Fruit fly (Drosophila melanogaster) whole organism, pupa: ENCODE results near the gene CG11360.

Experiments used
- CG13204 ChIP-seq: fragments of 200-800 bp; sonication (Bioruptor generic); optimal IDR thresholded peaks from 2 replicates; lab custom pipeline; 2018; ENCODE audit warnings: missing biosample characterization, mild to moderate bottlenecking, missing genetic modification characterization, moderate library complexity
- CG17806 ChIP-seq: fragments of 200-800 bp; sonication (Bioruptor generic); optimal IDR thresholded peaks from 2 replicates; lab custom pipeline; 2018; ENCODE audit warnings: missing biosample characterization, mild to moderate bottlenecking, missing genetic modification characterization, moderate library complexity
- CG8159 ChIP-seq: fragments of 200-800 bp; sonication (Bioruptor generic); optimal IDR thresholded peaks from 3 replicates; lab custom pipeline; 2018; ENCODE audit warnings: missing biosample characterization, mild to moderate bottlenecking, missing genetic modification characterization, moderate library complexity
- CG8301 ChIP-seq: fragments of 200-800 bp; sonication (Bioruptor generic); optimal IDR thresholded peaks from 2 replicates; lab custom pipeline; 2018; ENCODE audit warnings: missing biosample characterization, mild to moderate bottlenecking, missing genetic modification characterization
- D1 ChIP-seq: fragments of 200-800 bp; sonication (Bioruptor generic); optimal IDR thresholded peaks from 2 replicates; lab custom pipeline; 2018; ENCODE audit warnings: missing biosample characterization, mild to moderate bottlenecking, missing genetic modification characterization, moderate library complexity
- rn ChIP-seq: fragments of 200-800 bp; sonication (Bioruptor generic); IDR thresholded peaks from 2 replicates; pipeline ENCODE4 v1.3.6; 2022; ENCODE audit warnings: missing biosample characterization, missing genetic modification characterization

DNA sequence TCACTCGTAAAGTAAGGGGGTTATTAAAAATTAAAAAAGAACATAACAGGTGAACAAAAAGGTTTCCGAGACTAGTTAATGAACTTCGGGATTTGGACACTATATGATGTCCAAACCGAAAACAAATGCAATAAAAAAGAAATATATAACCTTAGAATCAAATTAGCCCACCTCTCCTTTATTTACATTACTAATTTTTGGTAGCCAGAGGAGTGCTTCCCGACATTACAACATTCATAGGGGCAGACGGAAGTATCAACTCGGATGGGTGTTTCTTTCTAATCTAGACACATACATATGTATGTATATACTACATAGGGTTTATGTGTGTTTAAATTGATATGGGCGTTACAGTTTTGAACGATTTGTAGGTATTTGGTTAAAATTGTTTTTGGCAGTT is 8.8 kb upstream of the CG11360 start:
- no peak for TF ChIP-seq CG17806 (tag; lab: Kevin White, UChicago)
- TF ChIP-seq D1 (tag; lab: Kevin White, UChicago), result no peak
- no peak for TF ChIP-seq CG13204
- no peak for TF ChIP-seq CG8159 (tag; lab: Kevin White, UChicago)
- TF ChIP-seq rn (GFP tag; lab: Robert Waterston, UW), result no peak
- no peak for TF ChIP-seq CG8301
